Worm (Caenorhabditis elegans): ENCODE results near the gene Y34B4A.10.

- TF ChIP-seq pbrm-1 (GFP tag; IDR thresholded peaks at IDR 0.05) (no peak), egl-18 (GFP tag; IDR thresholded peaks at IDR 0.05) (no peak), sptf-2 (GFP tag; optimal IDR thresholded peaks at IDR 0.05) (no peak), snpc-4 (GFP tag; optimal IDR thresholded peaks at IDR 0.05) (no peak), snpc-4 (tag; optimal IDR thresholded peaks at IDR 0.05) (no peak), B0035.1 (tag; optimal IDR thresholded peaks at IDR 0.05) (no peak)
Observed at ce11 chrX:5264026-5264425, 14.3 kb downstream of the Y34B4A.10 start, which contains the start of gene Y34B4A.4.

Data from whole organism, young adult.